Worm (Caenorhabditis elegans) whole organism, mixed stage, embryonic: Measurements from ENCODE around the gene Y57E12AL.2.
"Not testable (repeated sequence)": the region's sequence is repeated elsewhere in the genome, so short reads cannot be mapped to it uniquely, and the experiment has no call there.

Experiments used
- M03D4.4 ChIP-seq: sonication (generic microtip); optimal IDR thresholded peaks from 2 replicates; lab custom pipeline; 2017; ENCODE audit warnings: mild to moderate bottlenecking, missing genetic modification characterization, missing compliant biosample characterization
- bed-3 ChIP-seq: fragments of 200-800 bp; sonication (Bioruptor generic); optimal IDR thresholded peaks from 3 replicates; lab custom pipeline; 2018; ENCODE audit warnings: mild to moderate bottlenecking, missing genetic modification characterization, moderate library complexity, missing compliant biosample characterization
- blmp-1 ChIP-seq: fragments of 150-350 bp; optimal IDR thresholded peaks from 2 replicates; lab custom pipeline; 2014; ENCODE audit warnings: missing biosample characterization, missing genetic modification characterization
- ceh-39 ChIP-seq: fragments of 150-350 bp; optimal IDR thresholded peaks from 2 replicates; lab custom pipeline; 2014; ENCODE audit warnings: missing biosample characterization, missing genetic modification characterization
- ceh-43 ChIP-seq: fragments of 200-800 bp; sonication (Bioruptor generic); optimal IDR thresholded peaks from 2 replicates; lab custom pipeline; 2018; ENCODE audit warnings: mild to moderate bottlenecking, missing genetic modification characterization, moderate library complexity, missing compliant biosample characterization
- ceh-83 ChIP-seq: fragments of 200-800 bp; sonication (Bioruptor generic); optimal IDR thresholded peaks from 2 replicates; lab custom pipeline; 2018; ENCODE audit warnings: mild to moderate bottlenecking, missing genetic modification characterization, missing compliant biosample characterization
- ces-1 ChIP-seq: fragments of 150-350 bp; optimal IDR thresholded peaks from 2 replicates; lab custom pipeline; 2014; ENCODE audit warnings: missing biosample characterization, missing genetic modification reagents, missing genetic modification characterization
- cnd-1 ChIP-seq: fragments of 200-800 bp; sonication (Bioruptor generic); optimal IDR thresholded peaks from 2 replicates; lab custom pipeline; 2018; ENCODE audit warnings: mild to moderate bottlenecking, missing genetic modification characterization, missing compliant biosample characterization
- drap-1 ChIP-seq: fragments of 200-800 bp; sonication (Bioruptor generic); optimal IDR thresholded peaks from 3 replicates; lab custom pipeline; 2018; ENCODE audit warnings: mild to moderate bottlenecking, missing genetic modification characterization, missing compliant biosample characterization
- elt-1 ChIP-seq: sonication (generic microtip); optimal IDR thresholded peaks from 2 replicates; lab custom pipeline; 2017; ENCODE audit warnings: missing genetic modification characterization, mild to moderate bottlenecking, missing compliant biosample characterization, antibody characterized with exemption, moderate library complexity, borderline replicate concordance; ENCODE audit not compliant: insufficient read depth
- elt-3 ChIP-seq: fragments of 150-350 bp; optimal IDR thresholded peaks from 2 replicates; lab custom pipeline; 2014; ENCODE audit warnings: missing biosample characterization, missing genetic modification characterization
- flh-1 ChIP-seq: fragments of 200-800 bp; sonication (Bioruptor generic); optimal IDR thresholded peaks from 2 replicates; lab custom pipeline; 2018; ENCODE audit warnings: mild to moderate bottlenecking, missing genetic modification characterization, moderate library complexity, missing compliant biosample characterization
- ham-2 ChIP-seq: fragments of 200-800 bp; sonication (Bioruptor generic); optimal IDR thresholded peaks from 2 replicates; lab custom pipeline; 2018; ENCODE audit warnings: mild to moderate bottlenecking, missing genetic modification characterization, missing compliant biosample characterization
- hlh-1 ChIP-seq: fragments of 150-350 bp; optimal IDR thresholded peaks from 2 replicates; lab custom pipeline; 2014; ENCODE audit warnings: missing biosample characterization, missing genetic modification reagents, missing genetic modification characterization
- lin-13 ChIP-seq: fragments of 150-350 bp; optimal IDR thresholded peaks from 2 replicates; lab custom pipeline; 2014; ENCODE audit warnings: missing biosample characterization, missing genetic modification characterization
- lin-32 ChIP-seq: fragments of 200-800 bp; sonication (Bioruptor generic); optimal IDR thresholded peaks from 2 replicates; lab custom pipeline; 2018; ENCODE audit warnings: mild to moderate bottlenecking, missing genetic modification characterization, missing compliant biosample characterization
- lsy-2 ChIP-seq: fragments of 150-350 bp; optimal IDR thresholded peaks from 2 replicates; lab custom pipeline; 2014; ENCODE audit warnings: missing biosample characterization, missing genetic modification characterization
- mab-5 ChIP-seq: fragments of 150-350 bp; optimal IDR thresholded peaks from 2 replicates; lab custom pipeline; 2014; ENCODE audit warnings: missing biosample characterization, missing genetic modification characterization
- mep-1 ChIP-seq: fragments of 150-350 bp; optimal IDR thresholded peaks from 2 replicates; lab custom pipeline; 2017; ENCODE audit warnings: missing biosample characterization, missing genetic modification reagents, missing genetic modification characterization, inconsistent platforms
- mls-2 ChIP-seq: sonication (generic microtip); optimal IDR thresholded peaks from 2 replicates; lab custom pipeline; 2016; ENCODE audit warnings: mild to moderate bottlenecking, missing genetic modification characterization, moderate library complexity, missing compliant biosample characterization
- nhr-12 ChIP-seq: fragments of 150-350 bp; optimal IDR thresholded peaks from 2 replicates; lab custom pipeline; 2014; ENCODE audit warnings: missing biosample characterization, missing genetic modification characterization
- nhr-2 ChIP-seq: fragments of 150-350 bp; optimal IDR thresholded peaks from 2 replicates; lab custom pipeline; 2014; ENCODE audit warnings: missing biosample characterization, missing genetic modification characterization
- nhr-237 ChIP-seq: fragments of 150-350 bp; optimal IDR thresholded peaks from 2 replicates; lab custom pipeline; 2014; ENCODE audit warnings: missing biosample characterization, missing genetic modification characterization
- nhr-28 ChIP-seq: fragments of 150-350 bp; optimal IDR thresholded peaks from 2 replicates; lab custom pipeline; 2014; ENCODE audit warnings: missing biosample characterization, missing genetic modification characterization
- nhr-76 ChIP-seq: sonication (generic microtip); optimal IDR thresholded peaks from 2 replicates; lab custom pipeline; 2017; ENCODE audit warnings: missing biosample characterization, missing genetic modification characterization
- pha-4 ChIP-seq: fragments of 150-350 bp; optimal IDR thresholded peaks from 2 replicates; lab custom pipeline; 2018; ENCODE audit warnings: missing biosample characterization, missing genetic modification reagents, missing genetic modification characterization
- sem-2 ChIP-seq: fragments of 200-800 bp; sonication (Bioruptor generic); optimal IDR thresholded peaks from 2 replicates; lab custom pipeline; 2018; ENCODE audit warnings: mild to moderate bottlenecking, missing genetic modification characterization, missing compliant biosample characterization
- snpc-4 ChIP-seq: fragments of 150-350 bp; optimal IDR thresholded peaks from 2 replicates; lab custom pipeline; 2014; ENCODE audit warnings: missing biosample characterization, missing genetic modification characterization
- sptf-1 ChIP-seq: sonication (generic microtip); optimal IDR thresholded peaks from 2 replicates; lab custom pipeline; 2017; ENCODE audit warnings: mild to moderate bottlenecking, missing genetic modification characterization, moderate library complexity, missing compliant biosample characterization
- tbx-8 ChIP-seq: fragments of 200-800 bp; sonication (Bioruptor generic); optimal IDR thresholded peaks from 2 replicates; lab custom pipeline; 2018; ENCODE audit warnings: mild to moderate bottlenecking, missing genetic modification characterization, moderate library complexity, missing compliant biosample characterization
- unc-120 ChIP-seq: sonication (generic microtip); optimal IDR thresholded peaks from 2 replicates; lab custom pipeline; 2017; ENCODE audit warnings: missing genetic modification characterization, missing compliant biosample characterization; ENCODE audit not compliant: poor library complexity, severe bottlenecking
- unc-39 ChIP-seq: fragments of 150-350 bp; optimal IDR thresholded peaks from 2 replicates; lab custom pipeline; 2014; ENCODE audit warnings: missing biosample characterization, missing genetic modification characterization
- unc-62 ChIP-seq: fragments of 150-350 bp; optimal IDR thresholded peaks from 2 replicates; lab custom pipeline; 2014; ENCODE audit warnings: missing biosample characterization, missing genetic modification reagents, missing genetic modification characterization
- zip-8 ChIP-seq: fragments of 150-350 bp; optimal IDR thresholded peaks from 2 replicates; lab custom pipeline; 2014; ENCODE audit warnings: missing biosample characterization, missing genetic modification characterization
- ztf-11 ChIP-seq: fragments of 150-350 bp; optimal IDR thresholded peaks from 2 replicates; lab custom pipeline; 2014; ENCODE audit warnings: missing biosample characterization, missing genetic modification characterization

Y57E12AL.2 gene

ce11 chrV:7059350-7059749 lies 1.5 kb downstream of the Y57E12AL.2 start, which contains the start of gene mdt-6:
TSS of gene mdt-6 (minus strand) at chrV:7059624.
- TF ChIP-seq zip-8 (tag; lab: Kevin White, UChicago) (no peak), hlh-1 (no peak), pha-4 (tag; lab: Kevin White, UChicago) (no peak)

DNA sequence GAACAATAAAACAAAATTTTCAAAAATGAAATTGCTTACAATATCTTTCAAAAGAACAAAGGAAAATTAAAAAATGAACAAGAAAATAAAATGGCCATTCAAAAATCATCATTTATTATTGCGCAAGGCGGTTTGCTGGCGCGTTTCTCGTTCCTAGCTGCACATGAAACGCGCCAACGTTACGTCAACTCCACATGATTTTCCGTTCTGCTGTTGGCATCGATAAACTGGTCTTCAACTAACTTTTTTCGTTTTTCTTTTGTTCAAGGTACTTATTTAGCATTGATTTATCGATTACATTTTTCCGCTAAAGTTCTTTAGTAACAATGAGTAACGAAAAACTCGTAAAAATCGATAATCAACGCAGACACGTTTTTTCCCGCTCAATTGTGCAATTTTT lies 2.5 kb downstream of the Y57E12AL.2 start, which contains the start of the genes Y57E12AL.6 and Y57E12AL.1:
Y57E12AL.6 (minus strand) TSS at position 75 of the 400 bp plus-strand sequence.
Y57E12AL.1 (plus strand) TSS at position 135 of the 400 bp plus-strand sequence.
- TF ChIP-seq blmp-1 (tag; lab: Kevin White, UChicago) (no peak), ces-1 (GFP tag; lab: Kevin White, UChicago) (peak; percentile 37), nhr-237 (tag; lab: Kevin White, UChicago) (peak; percentile 67), ztf-11 (no peak), sptf-1 (tag; lab: Kevin White, UChicago) (peak; percentile 89), M03D4.4 (tag; lab: Kevin White, UChicago) (peak; percentile 78), elt-1 (tag; lab: Kevin White, UChicago) (no peak), sem-2 (GFP tag; lab: Kevin White, UChicago) (peak; percentile 11), mab-5 (tag; lab: Kevin White, UChicago) (no peak), lsy-2 (tag; lab: Kevin White, UChicago) (peak; percentile 73), ceh-83 (GFP tag; lab: Kevin White, UChicago) (no peak), drap-1 (GFP tag; lab: Kevin White, UChicago) (peak; percentile 1), flh-1 (no peak), nhr-76 (no peak), zip-8 (tag; lab: Kevin White, UChicago) (peak; percentile 71), lin-32 (GFP tag; lab: Kevin White, UChicago) (peak; percentile 12), unc-120 (tag; lab: Kevin White, UChicago) (peak; percentile 55), bed-3 (peak; percentile 39), pha-4 (tag; lab: Kevin White, UChicago) (peak; percentile 23), mls-2 (peak; percentile 72), mep-1 (tag; lab: Kevin White, UChicago) (peak; percentile 71), hlh-1 (peak; percentile 35), nhr-28 (tag; lab: Kevin White, UChicago) (no peak), unc-62 (GFP tag; lab: Kevin White, UChicago) (peak; percentile 10), elt-3 (tag; lab: Kevin White, UChicago) (no peak), lin-13 (peak; percentile 80), ceh-43 (GFP tag; lab: Kevin White, UChicago) (peak; percentile 68), unc-39 (tag; lab: Kevin White, UChicago) (no peak), nhr-2 (tag; lab: Kevin White, UChicago) (no peak), ceh-39 (tag; lab: Kevin White, UChicago) (peak; percentile 56), snpc-4 (tag; lab: Kevin White, UChicago) (no peak), nhr-12 (tag; lab: Kevin White, UChicago) (no peak), cnd-1 (peak; percentile 53), tbx-8 (GFP tag; lab: Kevin White, UChicago) (no peak), ham-2 (GFP tag; lab: Kevin White, UChicago) (peak; percentile 14)

ce11 chrV:7062790-7063189 lies 4.9 kb downstream of the Y57E12AL.2 start, which contains the start of gene tmem-258:
TSS of gene tmem-258 (plus strand) at chrV:7063174.
- TF ChIP-seq snpc-4 (tag; lab: Kevin White, UChicago); unc-62 (GFP tag; lab: Kevin White, UChicago); sem-2 (GFP tag; lab: Kevin White, UChicago): not testable (repeated sequence)

ce11 chrV:7065226-7065625 lies 7.3 kb downstream of the Y57E12AL.2 start, which contains the start of gene Y57E12AR.1:
TSS of gene Y57E12AR.1 (minus strand) at chrV:7065326.
- TF ChIP-seq blmp-1 (tag; lab: Kevin White, UChicago) (no peak), unc-120 (tag; lab: Kevin White, UChicago) (no peak), ztf-11 (no peak), drap-1 (GFP tag; lab: Kevin White, UChicago) (no peak), mls-2 (no peak), ceh-83 (GFP tag; lab: Kevin White, UChicago) (no peak), cnd-1 (no peak), tbx-8 (GFP tag; lab: Kevin White, UChicago) (no peak), ceh-43 (GFP tag; lab: Kevin White, UChicago) (no peak), bed-3 (no peak)
